Worm (Caenorhabditis elegans): Measurements from ENCODE around the gene F56D6.9.

F56D6.9 gene

ce11 chrIV:3892027-3892426 lies at the start of gene F56D6.9:
F56D6.9 (plus strand) TSS chrIV:3892327.
- TF ChIP-seq lin-11 (tag; optimal IDR thresholded peaks at IDR 0.05) (no peak), mab-5 (tag; optimal IDR thresholded peaks at IDR 0.05) (no peak), skn-1 (tag; optimal IDR thresholded peaks at IDR 0.05) (no peak), F13H6.1 (tag; optimal IDR thresholded peaks at IDR 0.05) (no peak), nhr-129 (tag; optimal IDR thresholded peaks at IDR 0.05) (no peak), blmp-1 (tag; optimal IDR thresholded peaks at IDR 0.05; ENCODE audit: insufficient read depth) (no peak), unc-39 (tag; optimal IDR thresholded peaks at IDR 0.05) (no peak), mdl-1 (tag; optimal IDR thresholded peaks at IDR 0.05) (no peak), elt-1 (tag; optimal IDR thresholded peaks at IDR 0.05) (no peak), egl-27 (tag; optimal IDR thresholded peaks at IDR 0.05) (no peak), ZK546.5 (tag; optimal IDR thresholded peaks at IDR 0.05) (no peak), nhr-77 (tag; optimal IDR thresholded peaks at IDR 0.05) (no peak), lsy-2 (tag; optimal IDR thresholded peaks at IDR 0.05) (no peak), nhr-10 (tag; optimal IDR thresholded peaks at IDR 0.05) (no peak), lin-13 (GFP tag; optimal IDR thresholded peaks at IDR 0.05) (no peak), zag-1 (tag; optimal IDR thresholded peaks at IDR 0.05) (no peak), R02D3.7 (tag; optimal IDR thresholded peaks at IDR 0.05) (no peak), sem-4 (tag; optimal IDR thresholded peaks at IDR 0.05) (no peak), nhr-23 (tag; optimal IDR thresholded peaks at IDR 0.05) (no peak)

- no peak for TF ChIP-seq snpc-4 (tag; optimal IDR thresholded peaks at IDR 0.05)
- no peak for TF ChIP-seq nhr-21 (tag; optimal IDR thresholded peaks at IDR 0.05)
- no peak for TF ChIP-seq dmd-4 (tag; optimal IDR thresholded peaks at IDR 0.05)
- TF ChIP-seq nhr-10 (tag; optimal IDR thresholded peaks at IDR 0.05): no peak
- no peak for TF ChIP-seq nhr-12 (tag; optimal IDR thresholded peaks at IDR 0.05)
- no peak for TF ChIP-seq F13H6.1 (tag; optimal IDR thresholded peaks at IDR 0.05)
- TF ChIP-seq zag-1 (tag; optimal IDR thresholded peaks at IDR 0.05): no peak
- no peak for TF ChIP-seq nhr-77 (tag; optimal IDR thresholded peaks at IDR 0.05)
- no peak for TF ChIP-seq mdl-1 (tag; optimal IDR thresholded peaks at IDR 0.05)
- TF ChIP-seq sem-4 (tag; optimal IDR thresholded peaks at IDR 0.05): no peak
- no peak for TF ChIP-seq alr-1 (tag; optimal IDR thresholded peaks at IDR 0.05)
- TF ChIP-seq unc-55 (GFP tag; optimal IDR thresholded peaks at IDR 0.05): no peak
- no peak for TF ChIP-seq nhr-6 (tag; optimal IDR thresholded peaks at IDR 0.05)
- no peak for TF ChIP-seq blmp-1 (tag; optimal IDR thresholded peaks at IDR 0.05; ENCODE audit: insufficient read depth)
Measured at ce11 chrIV:3843019-3843527, 49.1 kb upstream of the F56D6.9 start.

- TF ChIP-seq fos-1 (tag; optimal IDR thresholded peaks at IDR 0.05): no peak
- no peak for TF ChIP-seq ZK546.5 (tag; optimal IDR thresholded peaks at IDR 0.05)
- no peak for TF ChIP-seq skn-1 (tag; optimal IDR thresholded peaks at IDR 0.05)
- no peak for TF ChIP-seq nhr-11 (tag; optimal IDR thresholded peaks at IDR 0.05)
- no peak for TF ChIP-seq ztf-4 (tag; optimal IDR thresholded peaks at IDR 0.05)
- TF ChIP-seq unc-39 (tag; optimal IDR thresholded peaks at IDR 0.05): no peak
- no peak for TF ChIP-seq lin-39 (tag; optimal IDR thresholded peaks at IDR 0.05)
- no peak for TF ChIP-seq ztf-1 (GFP tag; conservative IDR thresholded peaks at IDR 0.05)
- no peak for TF ChIP-seq sem-4 (tag; optimal IDR thresholded peaks at IDR 0.05)
- no peak for TF ChIP-seq gmeb-1 (tag; optimal IDR thresholded peaks at IDR 0.05)
- TF ChIP-seq nhr-23 (tag; optimal IDR thresholded peaks at IDR 0.05): no peak
- TF ChIP-seq unc-62 (GFP tag; optimal IDR thresholded peaks at IDR 0.05): no peak
- no peak for TF ChIP-seq nhr-6 (tag; optimal IDR thresholded peaks at IDR 0.05)
- TF ChIP-seq ztf-11 (tag; optimal IDR thresholded peaks at IDR 0.05): no peak
- TF ChIP-seq elt-3 (tag; optimal IDR thresholded peaks at IDR 0.05): no peak
- no peak for TF ChIP-seq mab-5 (tag; optimal IDR thresholded peaks at IDR 0.05)
Measured at ce11 chrIV:3844004-3844403, 48.1 kb upstream of the F56D6.9 start.

ce11 chrIV:3844584-3844983 lies 47.5 kb upstream of the F56D6.9 start:
- TF ChIP-seq peb-1 (tag; optimal IDR thresholded peaks at IDR 0.05): no peak
- no peak for TF ChIP-seq lin-11 (tag; optimal IDR thresholded peaks at IDR 0.05)
- no peak for TF ChIP-seq unc-62 (GFP tag; optimal IDR thresholded peaks at IDR 0.05)
- TF ChIP-seq elt-1 (tag; optimal IDR thresholded peaks at IDR 0.05): no peak
- no peak for TF ChIP-seq C34F6.9 (tag; optimal IDR thresholded peaks at IDR 0.05)
- no peak for TF ChIP-seq unc-39 (tag; optimal IDR thresholded peaks at IDR 0.05)
- no peak for TF ChIP-seq skn-1 (tag; optimal IDR thresholded peaks at IDR 0.05)
- no peak for TF ChIP-seq nhr-6 (tag; optimal IDR thresholded peaks at IDR 0.05)
- TF ChIP-seq gmeb-1 (tag; optimal IDR thresholded peaks at IDR 0.05): no peak
- TF ChIP-seq sem-4 (tag; optimal IDR thresholded peaks at IDR 0.05): no peak
- no peak for TF ChIP-seq elt-3 (tag; optimal IDR thresholded peaks at IDR 0.05)
- TF ChIP-seq blmp-1 (tag; optimal IDR thresholded peaks at IDR 0.05; ENCODE audit: insufficient read depth): no peak
- TF ChIP-seq lsy-2 (tag; optimal IDR thresholded peaks at IDR 0.05): no peak
- no peak for TF ChIP-seq crh-2 (tag; optimal IDR thresholded peaks at IDR 0.05)
- no peak for TF ChIP-seq nhr-10 (tag; optimal IDR thresholded peaks at IDR 0.05)
- no peak for TF ChIP-seq mdl-1 (tag; optimal IDR thresholded peaks at IDR 0.05)
- TF ChIP-seq lin-39 (tag; optimal IDR thresholded peaks at IDR 0.05): no peak
